Worm (Caenorhabditis elegans) whole organism, L2 larva: ENCODE results near the gene him-14.
A peak's percentile ranks its signal among the peaks of the same experiment; 100 is the strongest.

ENCODE experiments used
- C34F6.9 ChIP-seq: fragments of 150-350 bp; optimal IDR thresholded peaks from 2 replicates; lab custom pipeline; 2014; ENCODE audit warnings: missing biosample characterization, missing genetic modification characterization
- Y55F3AM.14 ChIP-seq: fragments of 200-800 bp; sonication (Bioruptor generic); optimal IDR thresholded peaks from 2 replicates; lab custom pipeline; 2018; ENCODE audit warnings: mild to moderate bottlenecking, missing genetic modification characterization, missing compliant biosample characterization
- ZK546.5 ChIP-seq: sonication (generic microtip); optimal IDR thresholded peaks from 2 replicates; lab custom pipeline; 2017; ENCODE audit warnings: missing biosample characterization, missing genetic modification characterization
- alr-1 ChIP-seq: fragments of 150-350 bp; optimal IDR thresholded peaks from 2 replicates; lab custom pipeline; 2014; ENCODE audit warnings: missing biosample characterization, missing genetic modification characterization
- aly-2 ChIP-seq: fragments of 150-350 bp; optimal IDR thresholded peaks from 2 replicates; lab custom pipeline; 2014; ENCODE audit warnings: missing biosample characterization, missing genetic modification characterization
- blmp-1 ChIP-seq: sonication (generic microtip); optimal IDR thresholded peaks from 2 replicates; lab custom pipeline; 2017; ENCODE audit warnings: missing genetic modification characterization, mild to moderate bottlenecking, missing compliant biosample characterization, antibody characterized with exemption, moderate library complexity; ENCODE audit not compliant: insufficient read depth
- ceh-16 ChIP-seq: fragments of 150-350 bp; optimal IDR thresholded peaks from 2 replicates; lab custom pipeline; 2014; ENCODE audit warnings: missing biosample characterization, missing genetic modification characterization
- crh-2 ChIP-seq: sonication (generic microtip); optimal IDR thresholded peaks from 2 replicates; lab custom pipeline; 2017; ENCODE audit warnings: missing biosample characterization, missing genetic modification characterization
- egl-27 ChIP-seq: sonication (generic microtip); optimal IDR thresholded peaks from 3 replicates; lab custom pipeline; 2017; ENCODE audit warnings: missing biosample characterization, missing genetic modification reagents, missing genetic modification characterization
- elt-1 ChIP-seq: fragments of 150-350 bp; optimal IDR thresholded peaks from 2 replicates; lab custom pipeline; 2014; ENCODE audit warnings: missing biosample characterization, missing genetic modification characterization
- elt-3 ChIP-seq: sonication (generic microtip); optimal IDR thresholded peaks from 2 replicates; lab custom pipeline; 2017; ENCODE audit warnings: missing biosample characterization, missing genetic modification characterization
- lin-11 ChIP-seq: fragments of 150-350 bp; sonication (generic microtip); optimal IDR thresholded peaks from 2 replicates; lab custom pipeline; 2014; ENCODE audit warnings: missing biosample characterization, missing genetic modification characterization, inconsistent platforms, mixed read lengths
- lin-13 ChIP-seq: fragments of 150-350 bp; optimal IDR thresholded peaks from 2 replicates; lab custom pipeline; 2014; ENCODE audit warnings: missing biosample characterization, missing genetic modification reagents, missing genetic modification characterization
- lin-39 ChIP-seq: fragments of 150-350 bp; optimal IDR thresholded peaks from 2 replicates; lab custom pipeline; 2014; ENCODE audit warnings: missing biosample characterization, missing genetic modification reagents, missing genetic modification characterization
- lsy-2 ChIP-seq, 2 experiments: fragments of 150-350 bp in 1 of 2; sonication (generic microtip) in 1 of 2; optimal IDR thresholded peaks; 2 replicates each; lab custom pipeline; 2014 to 2017; ENCODE audit warnings: missing biosample characterization in 2 of 2, missing genetic modification characterization in 2 of 2
- mab-5 ChIP-seq: fragments of 150-350 bp; optimal IDR thresholded peaks from 2 replicates; lab custom pipeline; 2014; ENCODE audit warnings: missing biosample characterization, missing genetic modification characterization
- mbf-1 ChIP-seq: sonication (generic microtip); optimal IDR thresholded peaks from 2 replicates; lab custom pipeline; 2017; ENCODE audit warnings: missing biosample characterization, missing genetic modification characterization
- nhr-10 ChIP-seq: sonication (generic microtip); optimal IDR thresholded peaks from 2 replicates; lab custom pipeline; 2017; ENCODE audit warnings: missing biosample characterization, missing genetic modification characterization
- nhr-129 ChIP-seq: fragments of 150-350 bp; optimal IDR thresholded peaks from 2 replicates; lab custom pipeline; 2014; ENCODE audit warnings: missing biosample characterization, missing genetic modification characterization
- nhr-21 ChIP-seq: fragments of 150-350 bp; optimal IDR thresholded peaks from 2 replicates; lab custom pipeline; 2014; ENCODE audit warnings: missing biosample characterization, missing genetic modification characterization
- nhr-23 ChIP-seq: fragments of 150-350 bp; optimal IDR thresholded peaks from 2 replicates; lab custom pipeline; 2014; ENCODE audit warnings: missing biosample characterization, missing genetic modification reagents, missing genetic modification characterization
- nhr-237 ChIP-seq: fragments of 150-350 bp; optimal IDR thresholded peaks from 2 replicates; lab custom pipeline; 2014; ENCODE audit warnings: missing biosample characterization, missing genetic modification characterization
- nhr-25 ChIP-seq: fragments of 150-350 bp; sonication (generic microtip); optimal IDR thresholded peaks from 3 replicates; lab custom pipeline; 2014; ENCODE audit warnings: missing biosample characterization, missing genetic modification characterization
- nhr-77 ChIP-seq: fragments of 150-350 bp; optimal IDR thresholded peaks from 2 replicates; lab custom pipeline; 2014; ENCODE audit warnings: missing biosample characterization, missing genetic modification characterization
- peb-1 ChIP-seq: fragments of 150-350 bp; optimal IDR thresholded peaks from 2 replicates; lab custom pipeline; 2014; ENCODE audit warnings: missing biosample characterization, missing genetic modification characterization
- sem-4 ChIP-seq: fragments of 150-350 bp; optimal IDR thresholded peaks from 2 replicates; lab custom pipeline; 2014; ENCODE audit warnings: missing biosample characterization, missing genetic modification reagents, missing genetic modification characterization
- sma-3 ChIP-seq: sonication (generic microtip); optimal IDR thresholded peaks from 2 replicates; lab custom pipeline; 2016; ENCODE audit warnings: missing genetic modification reagents, missing genetic modification characterization, missing compliant biosample characterization
- sma-9 ChIP-seq, 2 experiments: fragments of 150-350 bp in 1 of 2; sonication (generic microtip) in 1 of 2; optimal IDR thresholded peaks; 2 replicates each; lab custom pipeline; 2014 to 2016; ENCODE audit warnings: missing genetic modification characterization in 2 of 2, mild to moderate bottlenecking in 1 of 2, missing biosample characterization in 1 of 2, missing compliant biosample characterization in 1 of 2, missing genetic modification reagents in 1 of 2, moderate library complexity in 1 of 2
- snpc-4 ChIP-seq: fragments of 150-350 bp; optimal IDR thresholded peaks from 2 replicates; lab custom pipeline; 2014; ENCODE audit warnings: missing biosample characterization, missing genetic modification characterization
- unc-39 ChIP-seq: fragments of 150-350 bp; optimal IDR thresholded peaks from 2 replicates; lab custom pipeline; 2014; ENCODE audit warnings: missing biosample characterization, missing genetic modification characterization
- unc-62 ChIP-seq: fragments of 150-350 bp; optimal IDR thresholded peaks from 2 replicates; lab custom pipeline; 2014; ENCODE audit warnings: missing biosample characterization, missing genetic modification reagents, missing genetic modification characterization
- zag-1 ChIP-seq: fragments of 150-350 bp; optimal IDR thresholded peaks from 2 replicates; lab custom pipeline; 2014; ENCODE audit warnings: missing biosample characterization, missing genetic modification characterization
- ztf-11 ChIP-seq: sonication (generic microtip); optimal IDR thresholded peaks from 2 replicates; lab custom pipeline; 2017; ENCODE audit warnings: missing biosample characterization, missing genetic modification characterization
- ztf-4 ChIP-seq: fragments of 150-350 bp; optimal IDR thresholded peaks from 2 replicates; lab custom pipeline; 2014; ENCODE audit warnings: missing biosample characterization, missing genetic modification characterization

Gene him-14

ce11 chrII:7103111-7103510 is 33.3 kb upstream of the him-14 start:
- no peak for TF ChIP-seq elt-3 (tag; lab: Kevin White, UChicago)
- TF ChIP-seq lin-39 (tag; lab: Kevin White, UChicago) = no peak
- TF ChIP-seq peb-1 (tag; lab: Kevin White, UChicago) = no peak
- TF ChIP-seq nhr-25 = no peak
- TF ChIP-seq sma-3 (GFP tag; lab: Kevin White, UChicago) = no peak
- no peak for TF ChIP-seq ztf-4
- TF ChIP-seq crh-2 (tag; lab: Kevin White, UChicago) = no peak
- TF ChIP-seq C34F6.9 (tag; lab: Kevin White, UChicago) = no peak
- TF ChIP-seq ZK546.5 (tag; lab: Kevin White, UChicago) = no peak
- no peak for TF ChIP-seq elt-1 (tag; lab: Kevin White, UChicago)
- no peak for TF ChIP-seq sem-4
- TF ChIP-seq egl-27 (tag; lab: Kevin White, UChicago) = no peak
- TF ChIP-seq blmp-1 (tag; lab: Kevin White, UChicago) = no peak
- TF ChIP-seq aly-2 (tag; lab: Kevin White, UChicago) = no peak
- TF ChIP-seq, all 48 proteins: peak for 0

ce11 chrII:7102288-7102687 is 32.5 kb upstream of the him-14 start:
- no peak for TF ChIP-seq crh-2 (tag; lab: Kevin White, UChicago)
- peak in 1 of 2 experiments; percentile 18 for TF ChIP-seq lsy-2 (tag; optimal IDR thresholded peaks at IDR 0.05; lab: Kevin White, UChicago)
- no peak for TF ChIP-seq unc-62 (GFP tag; lab: Kevin White, UChicago)
- TF ChIP-seq mbf-1 (tag; lab: Kevin White, UChicago) = no peak
- no peak for TF ChIP-seq sma-9 (GFP tag; optimal IDR thresholded peaks at IDR 0.05; lab: Kevin White, UChicago)
- TF ChIP-seq sma-9 (tag; optimal IDR thresholded peaks at IDR 0.05; lab: Kevin White, UChicago) = no peak
- no peak for TF ChIP-seq lin-39 (tag; lab: Kevin White, UChicago)
- no peak for TF ChIP-seq nhr-23 (tag; lab: Kevin White, UChicago)
- TF ChIP-seq nhr-129 (tag; lab: Kevin White, UChicago) = peak; percentile 30
- TF ChIP-seq sem-4 = no peak
- no peak for TF ChIP-seq alr-1 (tag; lab: Kevin White, UChicago)

ce11 chrII:7100838-7101237 is 31.1 kb upstream of the him-14 start, which contains the start of gene mmaa-1:
TSS of gene mmaa-1 (minus strand) at chrII:7101165.
- TF ChIP-seq sma-9 (GFP tag; optimal IDR thresholded peaks at IDR 0.05; lab: Kevin White, UChicago) (peak; percentile 0), sma-9 (tag; optimal IDR thresholded peaks at IDR 0.05; lab: Kevin White, UChicago) (no peak), lsy-2 (tag; optimal IDR thresholded peaks at IDR 0.05; lab: Kevin White, UChicago) (no peak), lin-11 (tag; lab: Kevin White, UChicago) (no peak), ceh-16 (no peak), nhr-23 (tag; lab: Kevin White, UChicago) (no peak), lin-39 (tag; lab: Kevin White, UChicago) (no peak), lin-13 (GFP tag; lab: Kevin White, UChicago) (no peak), nhr-25 (no peak), elt-1 (tag; lab: Kevin White, UChicago) (no peak)

- TF ChIP-seq elt-3 (tag; lab: Kevin White, UChicago) = no peak
- TF ChIP-seq nhr-77 (tag; lab: Kevin White, UChicago) = no peak
- TF ChIP-seq nhr-10 (tag; lab: Kevin White, UChicago) = no peak
- TF ChIP-seq sem-4 = no peak
- no peak for TF ChIP-seq lin-11 (tag; lab: Kevin White, UChicago)
- no peak for TF ChIP-seq lin-39 (tag; lab: Kevin White, UChicago)
- no peak for TF ChIP-seq ceh-16
Measured at ce11 chrII:7099231-7099630, 29.5 kb upstream of the him-14 start.

- TF ChIP-seq nhr-77 (tag; lab: Kevin White, UChicago) (no peak), nhr-10 (tag; lab: Kevin White, UChicago) (no peak), zag-1 (tag; lab: Kevin White, UChicago) (no peak), unc-39 (tag; lab: Kevin White, UChicago) (no peak), mbf-1 (tag; lab: Kevin White, UChicago) (no peak), Y55F3AM.14 (no peak), snpc-4 (no peak), peb-1 (tag; lab: Kevin White, UChicago) (no peak), unc-62 (GFP tag; lab: Kevin White, UChicago) (no peak), ztf-11 (tag; lab: Kevin White, UChicago) (no peak), lin-11 (tag; lab: Kevin White, UChicago) (no peak), nhr-21 (tag; lab: Kevin White, UChicago) (no peak), mab-5 (tag; lab: Kevin White, UChicago) (no peak), nhr-237 (tag; lab: Kevin White, UChicago) (no peak), lsy-2 (tag; optimal IDR thresholded peaks at IDR 0.05; lab: Kevin White, UChicago) (no peak), ZK546.5 (tag; lab: Kevin White, UChicago) (no peak)
Measured at ce11 chrII:7098578-7098977, 28.8 kb upstream of the him-14 start, which contains the start of gene mct-5. TSS of gene mct-5 (minus strand) at chrII:7098593.
